Worm (Caenorhabditis elegans): Measurements from ENCODE around the gene hum-8.

DNA sequence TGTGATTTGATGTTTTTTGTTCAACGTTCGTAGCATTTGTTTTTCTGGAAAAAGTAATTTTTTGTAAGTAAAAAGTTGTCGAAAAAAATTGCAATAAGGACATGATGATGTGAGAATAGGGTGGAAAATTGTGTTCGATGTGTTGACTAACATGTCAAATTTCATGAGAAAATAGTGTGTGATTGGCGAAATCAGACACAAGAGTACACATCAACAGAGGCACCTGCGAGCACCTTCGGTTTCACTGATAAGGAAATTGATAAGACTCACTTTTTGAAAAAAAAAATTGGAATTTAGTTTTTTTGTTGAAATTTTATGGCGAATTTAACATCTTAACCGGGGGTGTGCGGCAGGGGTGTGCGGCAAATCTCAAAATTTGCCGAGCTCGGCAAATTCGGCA is at the start of gene hum-8:
- TF ChIP-seq nhr-77 (tag; optimal IDR thresholded peaks at IDR 0.05) (no peak), nhr-237 (tag; optimal IDR thresholded peaks at IDR 0.05) (no peak)
